Worm (Caenorhabditis elegans) whole organism, early embryonic: ENCODE measurements around the gene ZC302.3.

Experiments used
- F13C5.2 ChIP-seq: sonication (generic microtip); optimal IDR thresholded peaks from 2 replicates; lab custom pipeline; 2017; ENCODE audit warnings: mild to moderate bottlenecking, missing genetic modification characterization, inconsistent platforms, missing compliant biosample characterization
- aly-1 ChIP-seq: sonication (generic microtip); optimal IDR thresholded peaks from 2 replicates; lab custom pipeline; 2016; ENCODE audit warnings: missing genetic modification characterization, missing compliant biosample characterization
- ama-1 ChIP-seq: fragments of 150-350 bp; optimal IDR thresholded peaks from 2 replicates; lab custom pipeline; 2014
- ceh-36 ChIP-seq: sonication (generic microtip); optimal IDR thresholded peaks from 2 replicates; lab custom pipeline; 2016; ENCODE audit warnings: missing genetic modification characterization, inconsistent platforms, missing compliant biosample characterization
- ets-7 ChIP-seq: sonication (generic microtip); optimal IDR thresholded peaks from 2 replicates; lab custom pipeline; 2016; ENCODE audit warnings: missing genotype, missing genetic modification characterization, missing compliant biosample characterization
- flt-1 ChIP-seq: fragments of 200-800 bp; sonication (Bioruptor generic); IDR thresholded peaks from 2 replicates; pipeline ENCODE4 v1.3.6; 2022; ENCODE audit warnings: missing genetic modification characterization, missing compliant biosample characterization
- hmbx-1 ChIP-seq: sonication (generic microtip); optimal IDR thresholded peaks from 2 replicates; lab custom pipeline; 2016; ENCODE audit warnings: mild to moderate bottlenecking, missing genetic modification characterization, missing compliant biosample characterization
- hmg-4 ChIP-seq: fragments of 200-800 bp; sonication (Bioruptor generic); optimal IDR thresholded peaks from 2 replicates; lab custom pipeline; 2018; ENCODE audit warnings: mild to moderate bottlenecking, missing genetic modification characterization, missing compliant biosample characterization
- pes-1 ChIP-seq: fragments of 200-800 bp; sonication (Bioruptor generic); IDR thresholded peaks from 2 replicates; pipeline ENCODE4 v1.3.6; 2022; ENCODE audit warnings: missing genetic modification reagents, missing genetic modification characterization, missing compliant biosample characterization
- scrt-1 ChIP-seq: fragments of 200-800 bp; sonication (Bioruptor generic); IDR thresholded peaks from 2 replicates; pipeline ENCODE4 v1.3.6; 2022; ENCODE audit warnings: missing genetic modification characterization, missing compliant biosample characterization
- sea-1 ChIP-seq: fragments of 200-800 bp; sonication (Bioruptor generic); conservative IDR thresholded peaks from 2 replicates; pipeline ENCODE4 v1.3.6; 2022; ENCODE audit warnings: missing genetic modification characterization, missing compliant biosample characterization
- tbx-11 ChIP-seq: fragments of 200-800 bp; sonication (Bioruptor generic); IDR thresholded peaks from 2 replicates; pipeline ENCODE4 v1.3.6; 2022; ENCODE audit warnings: missing genetic modification characterization, missing compliant biosample characterization
- tbx-37 ChIP-seq: fragments of 200-800 bp; sonication (Bioruptor generic); conservative IDR thresholded peaks from 2 replicates; pipeline ENCODE4 v1.3.6; 2022; ENCODE audit warnings: missing genetic modification reagents, missing genetic modification characterization, missing compliant biosample characterization
- tra-4 ChIP-seq: sonication (generic microtip); optimal IDR thresholded peaks from 2 replicates; lab custom pipeline; 2017; ENCODE audit warnings: missing genetic modification characterization, missing compliant biosample characterization

DNA sequence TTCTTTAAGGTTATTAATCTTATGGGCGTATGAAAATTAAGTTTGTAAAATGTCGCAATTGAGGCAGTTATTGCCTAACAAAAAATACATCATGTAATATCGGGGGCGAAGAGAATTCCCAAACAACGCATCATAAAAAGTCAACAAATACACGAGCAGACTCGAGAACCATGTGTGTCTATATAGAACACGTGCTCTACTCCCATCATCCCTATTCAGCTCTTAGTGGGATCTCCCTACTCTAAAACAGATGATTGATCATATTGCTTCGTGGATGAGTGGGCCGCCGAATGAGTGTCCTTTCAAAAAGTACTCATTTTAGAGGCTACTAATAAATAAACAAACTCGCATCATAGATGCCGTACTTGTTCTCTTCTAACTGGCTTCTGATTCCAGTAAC lies 16.8 kb downstream of the ZC302.3 start:
- no peak for TF ChIP-seq ama-1 (lab: Kevin White, UChicago)
- TF ChIP-seq sea-1: no peak
- no peak for TF ChIP-seq tbx-37 (GFP tag; lab: Robert Waterston, UW)
- TF ChIP-seq ets-7 (tag; lab: Kevin White, UChicago): no peak
- TF ChIP-seq F13C5.2 (tag; lab: Kevin White, UChicago): no peak
- TF ChIP-seq pes-1 (GFP tag; lab: Robert Waterston, UW): no peak
- no peak for TF ChIP-seq flt-1
- no peak for TF ChIP-seq scrt-1 (GFP tag; lab: Robert Waterston, UW)
- no peak for TF ChIP-seq ceh-36
- TF ChIP-seq hmbx-1 (tag; lab: Kevin White, UChicago): no peak
- TF ChIP-seq tbx-11: no peak
- no peak for TF ChIP-seq aly-1
- no peak for TF ChIP-seq tra-4
- no peak for TF ChIP-seq hmg-4 (GFP tag; lab: Kevin White, UChicago)
